Fruit fly (Drosophila melanogaster) whole organism, embryonic: ENCODE data around the gene CG14966.

ENCODE experiments used
- Asciz ChIP-seq: fragments of 200-800 bp; sonication (Bioruptor generic); optimal IDR thresholded peaks from 2 replicates; lab custom pipeline; 2017; ENCODE audit warnings: missing biosample characterization, mild to moderate bottlenecking, missing genetic modification characterization, missing genetic modification reagents
- BEAF-32 ChIP-seq: fragments of 200-800 bp; sonication (Bioruptor generic); optimal IDR thresholded peaks from 3 replicates; lab custom pipeline; 2017; ENCODE audit warnings: missing biosample characterization, missing genetic modification characterization, mild to moderate bottlenecking, moderate library complexity, missing genetic modification reagents
- Blimp-1 ChIP-seq: fragments of 200-800 bp; sonication (Bioruptor generic); optimal IDR thresholded peaks from 3 replicates; lab custom pipeline; 2018; ENCODE audit warnings: missing biosample characterization, missing genetic modification characterization, mild to moderate bottlenecking, moderate library complexity, missing genetic modification reagents
- CG10366 ChIP-seq: fragments of 200-800 bp; sonication (Bioruptor generic); IDR thresholded peaks from 2 replicates; pipeline ENCODE4 v1.3.6; 2022; ENCODE audit warnings: missing biosample characterization, missing genetic modification characterization
- CG10543 ChIP-seq: fragments of 200-800 bp; sonication (Bioruptor generic); optimal IDR thresholded peaks from 3 replicates; lab custom pipeline; 2017; ENCODE audit warnings: missing biosample characterization, mild to moderate bottlenecking, missing genetic modification characterization, moderate library complexity
- CG11456 ChIP-seq: fragments of 200-800 bp; sonication (Bioruptor generic); IDR thresholded peaks from 3 replicates; pipeline ENCODE4 v1.3.6; 2022; ENCODE audit warnings: missing biosample characterization, missing genetic modification characterization
- CG13424 ChIP-seq: fragments of 200-800 bp; sonication (Bioruptor generic); optimal IDR thresholded peaks from 2 replicates; lab custom pipeline; 2019; ENCODE audit warnings: missing biosample characterization, mild to moderate bottlenecking, missing genetic modification characterization, moderate library complexity
- CG14710 ChIP-seq: fragments of 200-800 bp; sonication (Bioruptor generic); optimal IDR thresholded peaks from 3 replicates; lab custom pipeline; 2019; ENCODE audit warnings: missing biosample characterization, mild to moderate bottlenecking, missing genetic modification characterization, moderate library complexity
- CG15601 ChIP-seq: fragments of 200-800 bp; sonication (Bioruptor generic); optimal IDR thresholded peaks from 3 replicates; lab custom pipeline; 2019; ENCODE audit warnings: missing biosample characterization, mild to moderate bottlenecking, missing genetic modification characterization, moderate library complexity
- CG2678 ChIP-seq: fragments of 200-800 bp; sonication (Bioruptor generic); optimal IDR thresholded peaks from 3 replicates; lab custom pipeline; 2019; ENCODE audit warnings: missing biosample characterization, mild to moderate bottlenecking, missing genetic modification characterization, moderate library complexity
- CG2889 ChIP-seq: fragments of 200-800 bp; sonication (Bioruptor generic); IDR thresholded peaks from 3 replicates; pipeline ENCODE4 v1.3.6; 2022; ENCODE audit warnings: missing biosample characterization, missing genetic modification characterization
- CG32767 ChIP-seq: fragments of 200-800 bp; sonication (Bioruptor generic); IDR thresholded peaks from 2 replicates; pipeline ENCODE4 v1.3.6; 2022; ENCODE audit warnings: missing biosample characterization, missing genetic modification characterization
- CG33557 ChIP-seq: fragments of 200-800 bp; sonication (Bioruptor generic); optimal IDR thresholded peaks from 2 replicates; lab custom pipeline; 2019; ENCODE audit warnings: missing biosample characterization, mild to moderate bottlenecking, missing genetic modification characterization, moderate library complexity
- CG42726 ChIP-seq: fragments of 200-800 bp; sonication (Bioruptor generic); IDR thresholded peaks from 2 replicates; pipeline ENCODE4 v1.3.6; 2022; ENCODE audit warnings: missing biosample characterization, missing genetic modification characterization; ENCODE audit not compliant: partially characterized antibody
- CG4854 ChIP-seq: fragments of 200-800 bp; sonication (Bioruptor generic); optimal IDR thresholded peaks from 2 replicates; lab custom pipeline; 2016; ENCODE audit warnings: missing biosample characterization, missing genetic modification characterization, inconsistent platforms
- CG6175 ChIP-seq: fragments of 200-800 bp; sonication (Bioruptor generic); IDR thresholded peaks from 3 replicates; pipeline ENCODE4 v1.3.6; 2022; ENCODE audit warnings: missing biosample characterization, missing genetic modification characterization
- CG8359 ChIP-seq: fragments of 200-800 bp; sonication (Bioruptor generic); optimal IDR thresholded peaks from 2 replicates; lab custom pipeline; 2017; ENCODE audit warnings: missing biosample characterization, mild to moderate bottlenecking, missing genetic modification characterization, borderline replicate concordance
- CG9797 ChIP-seq: fragments of 200-800 bp; sonication (Bioruptor generic); optimal IDR thresholded peaks from 3 replicates; lab custom pipeline; 2018; ENCODE audit warnings: missing biosample characterization, mild to moderate bottlenecking, missing genetic modification characterization
- CG9932 ChIP-seq: fragments of 200-800 bp; sonication (Bioruptor generic); IDR thresholded peaks from 2 replicates; pipeline ENCODE4 v1.3.6; 2022; ENCODE audit warnings: missing biosample characterization, missing genetic modification characterization
- D19A ChIP-seq: fragments of 200-800 bp; optimal IDR thresholded peaks from 3 replicates; lab custom pipeline; 2019; ENCODE audit warnings: missing biosample characterization, mild to moderate bottlenecking, missing genetic modification characterization, moderate library complexity
- Dp ChIP-seq: fragments of 200-800 bp; sonication (Bioruptor generic); optimal IDR thresholded peaks from 2 replicates; lab custom pipeline; 2018; ENCODE audit warnings: missing biosample characterization, mild to moderate bottlenecking, missing genetic modification characterization, moderate library complexity
- E2f1 ChIP-seq: fragments of 200-800 bp; sonication (Bioruptor generic); IDR thresholded peaks from 2 replicates; pipeline ENCODE4 v1.3.6; 2022; ENCODE audit warnings: missing biosample characterization, missing genetic modification characterization
- Ets97D ChIP-seq: fragments of 200-800 bp; sonication (Bioruptor generic); optimal IDR thresholded peaks from 3 replicates; lab custom pipeline; 2016; ENCODE audit warnings: missing biosample characterization, missing genetic modification characterization
- Gsc ChIP-seq: fragments of 200-800 bp; sonication (Bioruptor generic); IDR thresholded peaks from 2 replicates; pipeline ENCODE4 v1.3.6; 2022; ENCODE audit warnings: missing biosample characterization, missing genetic modification characterization
- HLHmδ ChIP-seq: fragments of 200-800 bp; sonication (Bioruptor generic); optimal IDR thresholded peaks from 2 replicates; lab custom pipeline; 2018; ENCODE audit warnings: missing biosample characterization, mild to moderate bottlenecking, missing genetic modification characterization, moderate library complexity
- Mes4 ChIP-seq: fragments of 200-800 bp; sonication (Bioruptor generic); optimal IDR thresholded peaks from 2 replicates; lab custom pipeline; 2016; ENCODE audit warnings: missing biosample characterization, missing genetic modification characterization
- NC2β ChIP-seq: fragments of 200-800 bp; sonication (Bioruptor generic); optimal IDR thresholded peaks from 2 replicates; lab custom pipeline; 2016; ENCODE audit warnings: missing biosample characterization, missing genetic modification characterization
- NFAT ChIP-seq: fragments of 200-800 bp; sonication (Bioruptor generic); IDR thresholded peaks from 2 replicates; pipeline ENCODE4 v1.3.6; 2022; ENCODE audit warnings: missing biosample characterization, missing genetic modification characterization
- amos ChIP-seq: fragments of 200-800 bp; sonication (Bioruptor generic); IDR thresholded peaks from 2 replicates; pipeline ENCODE4 v1.3.6; 2022; ENCODE audit warnings: missing biosample characterization, missing genetic modification characterization; ENCODE audit not compliant: partially characterized antibody
- ase ChIP-seq: fragments of 200-800 bp; sonication (Bioruptor generic); IDR thresholded peaks from 3 replicates; pipeline ENCODE4 v1.3.6; 2022; ENCODE audit warnings: missing biosample characterization, missing genetic modification characterization
- ato ChIP-seq: fragments of 200-800 bp; sonication (Bioruptor generic); IDR thresholded peaks from 2 replicates; pipeline ENCODE4 v1.3.6; 2022; ENCODE audit warnings: missing biosample characterization, missing genetic modification characterization; ENCODE audit not compliant: partially characterized antibody
- bigmax ChIP-seq: fragments of 200-800 bp; sonication (Bioruptor generic); optimal IDR thresholded peaks from 2 replicates; lab custom pipeline; 2018; ENCODE audit warnings: missing biosample characterization, mild to moderate bottlenecking, missing genetic modification characterization
- cas ChIP-seq: fragments of 200-800 bp; sonication (Bioruptor generic); IDR thresholded peaks from 2 replicates; pipeline ENCODE4 v1.3.6; 2022; ENCODE audit warnings: missing biosample characterization, missing genetic modification characterization
- dimm ChIP-seq: fragments of 200-800 bp; sonication (Bioruptor generic); IDR thresholded peaks from 2 replicates; pipeline ENCODE4 v1.3.6; 2022; ENCODE audit warnings: missing biosample characterization, missing genetic modification characterization
- ems ChIP-seq: fragments of 200-800 bp; sonication (Bioruptor generic); optimal IDR thresholded peaks from 3 replicates; lab custom pipeline; 2016; ENCODE audit warnings: missing biosample characterization, missing genetic modification characterization
- eve ChIP-seq, 2 experiments: fragments of >200 bp; optimal IDR thresholded peaks; 2 replicates each; lab custom pipeline; 2017; ENCODE audit warnings: missing biosample characterization in 2 of 2, missing genetic modification characterization in 2 of 2
- fd96Cb ChIP-seq: fragments of 200-800 bp; sonication (Bioruptor generic); optimal IDR thresholded peaks from 2 replicates; lab custom pipeline; 2018; ENCODE audit warnings: missing biosample characterization, mild to moderate bottlenecking, missing genetic modification characterization, moderate library complexity
- grn ChIP-seq: fragments of 200-800 bp; sonication (Bioruptor generic); optimal IDR thresholded peaks from 3 replicates; lab custom pipeline; 2017; ENCODE audit warnings: missing biosample characterization, missing genetic modification characterization
- hkb ChIP-seq, 2 experiments: fragments of 200-800 bp in 1 of 2; fragments of >200 bp in 1 of 2; sonication (Bioruptor generic) in 1 of 2; IDR thresholded peaks in 1 of 2; optimal IDR thresholded peaks in 1 of 2; 2 replicates each; pipeline versions ENCODE4 v1.3.6 to Lab custom; 2017 to 2022; ENCODE audit warnings: missing biosample characterization in 1 of 2, missing genetic modification characterization in 1 of 2
- jigr1 ChIP-seq: fragments of 200-800 bp; sonication (Bioruptor generic); IDR thresholded peaks from 3 replicates; pipeline ENCODE4 v1.3.6; 2022; ENCODE audit warnings: missing biosample characterization, missing genetic modification characterization
- mam ChIP-seq: fragments of 200-800 bp; sonication (Bioruptor generic); optimal IDR thresholded peaks from 3 replicates; lab custom pipeline; 2016; ENCODE audit warnings: missing biosample characterization, missing genetic modification characterization
- pho ChIP-seq: fragments of 200-800 bp; sonication (Bioruptor generic); optimal IDR thresholded peaks from 2 replicates; lab custom pipeline; 2016; ENCODE audit warnings: missing biosample characterization, missing genetic modification characterization
- pnt ChIP-seq: fragments of 200-800 bp; sonication (Bioruptor generic); optimal IDR thresholded peaks from 3 replicates; lab custom pipeline; 2016; ENCODE audit warnings: missing biosample characterization, missing genetic modification characterization
- prd ChIP-seq, 3 experiments: fragments of >200 bp in 2 of 3; fragments of 200-800 bp in 1 of 3; sonication (Bioruptor generic) in 1 of 3; optimal IDR thresholded peaks in 2 of 3; IDR thresholded peaks in 1 of 3; 2 replicates in 2 of 3; 3 replicates in 1 of 3; pipeline versions ENCODE4 v1.3.6 to Lab custom; 2017 to 2022; ENCODE audit warnings: missing biosample characterization in 1 of 3, missing genetic modification characterization in 1 of 3
- rib ChIP-seq: fragments of 200-800 bp; sonication (Bioruptor generic); IDR thresholded peaks from 2 replicates; pipeline ENCODE4 v1.3.6; 2022; ENCODE audit warnings: missing biosample characterization, missing genetic modification characterization
- sima ChIP-seq: fragments of 200-800 bp; sonication (Bioruptor generic); optimal IDR thresholded peaks from 2 replicates; lab custom pipeline; 2016; ENCODE audit warnings: missing biosample characterization, missing genetic modification characterization
- tio ChIP-seq: fragments of 200-800 bp; sonication (Bioruptor generic); optimal IDR thresholded peaks from 2 replicates; lab custom pipeline; 2017; ENCODE audit warnings: missing biosample characterization, missing genetic modification characterization, inconsistent platforms
- trem ChIP-seq: fragments of 200-800 bp; optimal IDR thresholded peaks from 3 replicates; lab custom pipeline; 2019; ENCODE audit warnings: missing biosample characterization, mild to moderate bottlenecking, missing genetic modification characterization, moderate library complexity
- wek ChIP-seq: fragments of 200-800 bp; sonication (Bioruptor generic); optimal IDR thresholded peaks from 3 replicates; lab custom pipeline; 2018; ENCODE audit warnings: missing biosample characterization, mild to moderate bottlenecking, missing genetic modification characterization, moderate library complexity
- yki ChIP-seq: fragments of >200 bp; optimal IDR thresholded peaks from 3 replicates; lab custom pipeline; 2018

The CG14966 gene

DNA sequence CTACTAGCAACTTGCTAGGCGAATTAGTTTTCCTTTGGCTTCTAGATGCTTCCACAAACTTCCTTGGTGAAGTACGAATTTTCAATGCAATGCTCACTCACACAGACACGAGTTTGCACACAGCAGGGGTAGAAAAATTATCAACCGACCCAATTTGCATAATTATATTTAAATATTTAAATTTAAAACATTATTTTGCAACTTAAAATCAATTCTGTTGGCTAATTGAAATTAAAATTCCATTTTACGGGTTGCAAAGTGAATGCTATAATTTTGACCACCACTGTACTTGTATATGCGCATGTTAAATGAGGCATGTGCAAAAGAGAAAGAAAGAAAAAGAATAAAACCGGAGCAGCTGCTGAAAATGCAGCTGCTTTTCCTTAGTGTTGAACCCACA, 3.4 kb downstream of the CG14966 start (continued):
- no peak for TF ChIP-seq hkb (optimal IDR thresholded peaks at IDR 0.05; lab: Kevin White, UChicago)
- peak; percentile 97 for TF ChIP-seq hkb (GFP tag; IDR thresholded peaks at IDR 0.05; lab: Robert Waterston, UW)
- peak; percentile 57 for TF ChIP-seq mam (GFP tag; lab: Kevin White, UChicago)
- TF ChIP-seq bigmax (GFP tag; lab: Kevin White, UChicago) = peak; percentile 53
- peak; percentile 67 for TF ChIP-seq CG4854 (GFP tag; lab: Kevin White, UChicago)
- TF ChIP-seq amos = no peak
- TF ChIP-seq Mes4 (GFP tag; lab: Kevin White, UChicago) = peak; percentile 8
- TF ChIP-seq Asciz (GFP tag; lab: Kevin White, UChicago) = peak; percentile 94
- peak; percentile 20 for TF ChIP-seq grn (GFP tag; lab: Kevin White, UChicago)
- peak; percentile 90 for TF ChIP-seq Blimp-1 (GFP tag; lab: Kevin White, UChicago)
- peak; percentile 90 for TF ChIP-seq CG14710
- TF ChIP-seq CG32767 = peak; percentile 90
- peak; percentile 30 for TF ChIP-seq CG9797 (GFP tag; lab: Kevin White, UChicago)
- TF ChIP-seq E2f1 = peak; percentile 94
- TF ChIP-seq CG10366 (GFP tag; lab: Robert Waterston, UW) = peak; percentile 94
- peak; percentile 59 for TF ChIP-seq CG10543 (GFP tag; lab: Kevin White, UChicago)
- TF ChIP-seq CG33557 = peak; percentile 79
- TF ChIP-seq NFAT (GFP tag; lab: Robert Waterston, UW) = peak; percentile 87
- TF ChIP-seq CG13424 (tag; lab: Kevin White, UChicago) = peak; percentile 93
- peak; percentile 87 for TF ChIP-seq dimm (GFP tag; lab: Robert Waterston, UW)
- peak; percentile 90 for TF ChIP-seq rib (GFP tag; lab: Robert Waterston, UW)
- TF ChIP-seq HLHmδ (GFP tag; lab: Kevin White, UChicago) = no peak
- no peak for TF ChIP-seq CG42726 (GFP tag; lab: Robert Waterston, UW)
- peak; percentile 93 for TF ChIP-seq D19A (tag; lab: Kevin White, UChicago)
- TF ChIP-seq CG9932 (GFP tag; lab: Robert Waterston, UW) = peak; percentile 81
- TF ChIP-seq CG2889 (GFP tag; lab: Robert Waterston, UW) = peak; percentile 81
- no peak for TF ChIP-seq sima
- peak; percentile 43 for TF ChIP-seq NC2β
- peak; percentile 29 for TF ChIP-seq pho (GFP tag; lab: Kevin White, UChicago)
- peak; percentile 91 for TF ChIP-seq CG11456 (GFP tag; lab: Robert Waterston, UW)
- TF ChIP-seq cas = peak; percentile 82
- TF ChIP-seq jigr1 (GFP tag; lab: Robert Waterston, UW) = peak; percentile 90
- no peak for TF ChIP-seq yki (lab: Kevin White, UChicago)
- TF ChIP-seq ems (GFP tag; lab: Kevin White, UChicago) = peak; percentile 63
- peak; percentile 45 for TF ChIP-seq wek (GFP tag; lab: Kevin White, UChicago)
- no peak for TF ChIP-seq ato (GFP tag; lab: Robert Waterston, UW)
- peak; percentile 96 for TF ChIP-seq CG2678 (tag; lab: Kevin White, UChicago)
- TF ChIP-seq trem (tag; lab: Kevin White, UChicago) = peak; percentile 88
- TF ChIP-seq prd (optimal IDR thresholded peaks at IDR 0.05; lab: Kevin White, UChicago) = no peak
- TF ChIP-seq prd (GFP tag; IDR thresholded peaks at IDR 0.05; lab: Robert Waterston, UW) = peak; percentile 97
- TF ChIP-seq Gsc = peak; percentile 86
- TF ChIP-seq CG6175 = peak; percentile 82
- TF ChIP-seq CG15601 (tag; lab: Kevin White, UChicago) = peak; percentile 89
- TF ChIP-seq fd96Cb = peak; percentile 96
- no peak for TF ChIP-seq Dp (GFP tag; lab: Kevin White, UChicago)
- TF ChIP-seq Ets97D (GFP tag; lab: Kevin White, UChicago) = peak; percentile 53
- peak; percentile 88 for TF ChIP-seq tio (GFP tag; lab: Kevin White, UChicago)
- no peak for TF ChIP-seq eve (GFP tag; optimal IDR thresholded peaks at IDR 0.05; lab: Kevin White, UChicago)
- peak; percentile 42 for TF ChIP-seq pnt (GFP tag; lab: Kevin White, UChicago)
- no peak for TF ChIP-seq BEAF-32
- TF ChIP-seq ase (GFP tag; lab: Robert Waterston, UW) = peak; percentile 88
- peak; percentile 73 for TF ChIP-seq CG8359 (GFP tag; lab: Kevin White, UChicago)
